Worm (Caenorhabditis elegans) whole organism, late embryonic: ENCODE measurements around the gene B0222.1.

Experiments
- C08G9.2 ChIP-seq: sonication (generic microtip); optimal IDR thresholded peaks from 2 replicates; lab custom pipeline; 2016; ENCODE audit warnings: mild to moderate bottlenecking, missing genetic modification characterization, moderate library complexity, missing compliant biosample characterization
- F13H6.1 ChIP-seq: sonication (generic microtip); optimal IDR thresholded peaks from 2 replicates; lab custom pipeline; 2016; ENCODE audit warnings: missing genetic modification characterization, missing compliant biosample characterization
- T23F11.4 ChIP-seq: fragments of 200-800 bp; sonication (Bioruptor generic); optimal IDR thresholded peaks from 2 replicates; lab custom pipeline; 2018; ENCODE audit warnings: mild to moderate bottlenecking, missing genetic modification characterization, missing compliant biosample characterization
- Y22D7AL.16 ChIP-seq: sonication (generic microtip); optimal IDR thresholded peaks from 2 replicates; lab custom pipeline; 2016; ENCODE audit warnings: missing genetic modification characterization, missing compliant biosample characterization
- ahr-1 ChIP-seq: sonication (generic microtip); optimal IDR thresholded peaks from 2 replicates; lab custom pipeline; 2016; ENCODE audit warnings: missing genetic modification characterization, missing compliant biosample characterization
- ama-1 ChIP-seq: fragments of 150-350 bp; optimal IDR thresholded peaks from 2 replicates; lab custom pipeline; 2014
- ceh-14 ChIP-seq: sonication (generic microtip); optimal IDR thresholded peaks from 2 replicates; lab custom pipeline; 2016; ENCODE audit warnings: missing genotype, missing genetic modification characterization, missing compliant biosample characterization
- ceh-18 ChIP-seq: sonication (generic microtip); optimal IDR thresholded peaks from 2 replicates; lab custom pipeline; 2016; ENCODE audit warnings: missing genetic modification characterization, missing compliant biosample characterization
- ceh-19 ChIP-seq: fragments of 200-800 bp; sonication (Bioruptor generic); optimal IDR thresholded peaks from 2 replicates; lab custom pipeline; 2018; ENCODE audit warnings: mild to moderate bottlenecking, missing genetic modification characterization, missing compliant biosample characterization
- ceh-22 ChIP-seq: sonication (generic microtip); optimal IDR thresholded peaks from 2 replicates; lab custom pipeline; 2017; ENCODE audit warnings: missing biosample characterization, missing genetic modification characterization
- ceh-24 ChIP-seq: sonication (generic microtip); optimal IDR thresholded peaks from 2 replicates; lab custom pipeline; 2016; ENCODE audit warnings: mild to moderate bottlenecking, missing genetic modification characterization, missing compliant biosample characterization
- ceh-34 ChIP-seq: sonication (generic microtip); optimal IDR thresholded peaks from 2 replicates; lab custom pipeline; 2016; ENCODE audit warnings: mild to moderate bottlenecking, missing genetic modification characterization, missing compliant biosample characterization
- ceh-45 ChIP-seq: fragments of 200-800 bp; sonication (Bioruptor generic); IDR thresholded peaks from 2 replicates; pipeline ENCODE4 v1.3.6; 2022; ENCODE audit warnings: missing genetic modification reagents, missing genetic modification characterization, missing compliant biosample characterization
- ceh-48 ChIP-seq: sonication (generic microtip); optimal IDR thresholded peaks from 2 replicates; lab custom pipeline; 2016; ENCODE audit warnings: missing genetic modification characterization, inconsistent platforms, missing compliant biosample characterization
- ceh-6 ChIP-seq: fragments of 200-800 bp; sonication (Bioruptor generic); optimal IDR thresholded peaks from 2 replicates; lab custom pipeline; 2018; ENCODE audit warnings: mild to moderate bottlenecking, missing genetic modification characterization, missing compliant biosample characterization
- che-1 ChIP-seq: sonication (generic microtip); optimal IDR thresholded peaks from 2 replicates; lab custom pipeline; 2016; ENCODE audit warnings: mild to moderate bottlenecking, missing genetic modification characterization, missing compliant biosample characterization
- dve-1 ChIP-seq: sonication (generic microtip); optimal IDR thresholded peaks from 2 replicates; lab custom pipeline; 2017; ENCODE audit warnings: antibody characterized with exemption, mild to moderate bottlenecking, missing genetic modification characterization, missing compliant biosample characterization
- eyg-1 ChIP-seq: sonication (generic microtip); optimal IDR thresholded peaks from 2 replicates; lab custom pipeline; 2016; ENCODE audit warnings: missing genotype, missing genetic modification characterization, missing compliant biosample characterization
- fax-1 ChIP-seq: sonication (generic microtip); optimal IDR thresholded peaks from 2 replicates; lab custom pipeline; 2016; ENCODE audit warnings: missing genotype, missing genetic modification characterization, missing compliant biosample characterization
- fkh-6 ChIP-seq: sonication (generic microtip); optimal IDR thresholded peaks from 2 replicates; lab custom pipeline; 2016; ENCODE audit warnings: missing genetic modification characterization, missing compliant biosample characterization
- hlh-13 ChIP-seq: fragments of 200-800 bp; sonication (Bioruptor generic); optimal IDR thresholded peaks from 2 replicates; lab custom pipeline; 2018; ENCODE audit warnings: mild to moderate bottlenecking, missing genetic modification characterization, missing compliant biosample characterization
- lin-11 ChIP-seq: fragments of 200-800 bp; sonication (Bioruptor generic); optimal IDR thresholded peaks from 2 replicates; lab custom pipeline; 2018; ENCODE audit warnings: mild to moderate bottlenecking, missing genetic modification characterization, missing compliant biosample characterization
- madf-2 ChIP-seq: sonication (generic microtip); optimal IDR thresholded peaks from 2 replicates; lab custom pipeline; 2017; ENCODE audit warnings: missing genetic modification characterization, missing compliant biosample characterization
- mec-3 ChIP-seq: sonication (generic microtip); optimal IDR thresholded peaks from 2 replicates; lab custom pipeline; 2016; ENCODE audit warnings: borderline replicate concordance, missing genetic modification characterization, missing compliant biosample characterization
- nfya-1 ChIP-seq: sonication (generic microtip); optimal IDR thresholded peaks from 2 replicates; lab custom pipeline; 2017; ENCODE audit warnings: missing genetic modification characterization, mild to moderate bottlenecking, missing compliant biosample characterization, antibody characterized with exemption, moderate library complexity
- nhr-11 ChIP-seq: fragments of 150-350 bp; optimal IDR thresholded peaks from 2 replicates; lab custom pipeline; 2014; ENCODE audit warnings: missing biosample characterization, missing genetic modification characterization
- nhr-232 ChIP-seq: sonication (generic microtip); optimal IDR thresholded peaks from 2 replicates; lab custom pipeline; 2016; ENCODE audit warnings: missing genetic modification characterization, missing compliant biosample characterization
- pat-9 ChIP-seq: fragments of 200-800 bp; sonication (Bioruptor generic); optimal IDR thresholded peaks from 2 replicates; lab custom pipeline; 2018; ENCODE audit warnings: mild to moderate bottlenecking, missing genetic modification characterization, moderate library complexity, missing compliant biosample characterization
- pax-1 ChIP-seq: fragments of 150-350 bp; optimal IDR thresholded peaks from 2 replicates; lab custom pipeline; 2014; ENCODE audit warnings: missing biosample characterization, missing genetic modification characterization
- pha-2 ChIP-seq: sonication (generic microtip); optimal IDR thresholded peaks from 2 replicates; lab custom pipeline; 2017; ENCODE audit warnings: mild to moderate bottlenecking, missing genetic modification characterization, missing compliant biosample characterization
- pha-4 ChIP-seq: fragments of 150-350 bp; optimal IDR thresholded peaks from 2 replicates; lab custom pipeline; 2018; ENCODE audit warnings: missing biosample characterization, missing genetic modification reagents, missing genetic modification characterization
- pros-1 ChIP-seq: fragments of 150-350 bp; optimal IDR thresholded peaks from 2 replicates; lab custom pipeline; 2014; ENCODE audit warnings: missing biosample characterization, missing genetic modification reagents, missing genetic modification characterization
- rnt-1 ChIP-seq: sonication (generic microtip); optimal IDR thresholded peaks from 2 replicates; lab custom pipeline; 2016; ENCODE audit warnings: missing genetic modification characterization, missing compliant biosample characterization
- sdc-2 ChIP-seq: sonication (generic microtip); optimal IDR thresholded peaks from 2 replicates; lab custom pipeline; 2016; ENCODE audit warnings: missing genotype, missing genetic modification characterization, missing compliant biosample characterization
- ttx-3 ChIP-seq: sonication (generic microtip); optimal IDR thresholded peaks from 2 replicates; lab custom pipeline; 2016; ENCODE audit warnings: missing genetic modification reagents, missing genetic modification characterization, missing compliant biosample characterization
- unc-42 ChIP-seq: sonication (generic microtip); optimal IDR thresholded peaks from 2 replicates; lab custom pipeline; 2016; ENCODE audit warnings: missing genotype, missing genetic modification characterization, missing compliant biosample characterization
- unc-55 ChIP-seq: sonication (generic microtip); optimal IDR thresholded peaks from 2 replicates; lab custom pipeline; 2017; ENCODE audit warnings: missing biosample characterization, missing genetic modification reagents, missing genetic modification characterization

Gene B0222.1

DNA sequence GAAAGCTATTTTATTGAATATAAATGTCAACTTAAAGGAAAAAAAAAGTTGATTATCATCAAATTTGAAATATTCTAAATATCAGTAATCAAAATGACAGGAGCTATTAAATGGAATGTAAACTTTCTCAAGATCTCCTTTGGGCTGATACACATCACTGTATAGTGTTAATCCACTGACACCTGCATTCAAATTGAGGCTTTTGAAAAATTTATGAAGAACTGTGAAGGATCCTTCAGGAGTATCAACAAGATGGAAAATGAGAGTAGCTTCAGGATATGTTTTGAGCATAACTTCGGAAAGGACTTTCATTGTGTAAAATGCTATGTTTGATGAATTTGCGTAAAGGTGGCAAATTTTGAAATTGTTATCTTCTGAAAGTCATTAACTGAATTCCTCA is 36.8 kb upstream of the B0222.1 start:
- no peak for TF ChIP-seq ceh-19 (GFP tag; lab: Kevin White, UChicago)
- no peak for TF ChIP-seq pros-1 (tag; lab: Kevin White, UChicago)
- no peak for TF ChIP-seq lin-11

DNA sequence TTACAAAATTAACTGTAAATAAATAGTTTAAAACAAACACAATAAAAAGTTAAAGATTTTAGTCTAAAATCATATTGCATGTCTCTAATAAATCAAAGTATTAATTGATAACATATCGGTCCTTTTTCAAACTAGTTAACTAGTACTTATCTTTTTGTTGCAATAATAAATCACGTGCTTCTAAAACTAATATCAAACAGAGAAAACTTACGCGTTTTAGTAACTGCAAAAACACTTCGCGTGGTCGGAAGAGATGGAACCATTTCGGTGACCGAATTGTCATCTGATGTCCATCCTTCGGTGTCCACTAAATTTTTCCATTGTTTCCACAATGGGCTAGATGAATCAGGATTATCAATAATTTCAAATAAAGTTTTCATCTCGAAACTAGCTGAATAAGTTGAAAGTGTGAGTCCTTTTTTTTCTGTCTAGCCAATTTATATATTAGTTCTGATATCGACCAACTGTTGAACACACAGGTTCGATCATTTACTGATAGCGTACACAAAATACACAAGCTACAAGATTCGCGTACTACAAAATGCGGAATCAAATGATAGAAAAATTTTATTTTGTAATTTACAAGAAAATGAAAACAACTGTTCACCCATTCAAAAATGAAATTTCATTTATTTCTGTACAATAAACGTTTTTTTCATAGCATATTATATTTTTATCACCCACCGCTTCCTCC is 35.6 kb upstream of the B0222.1 start, which contains the start of gene F21C10.9:
F21C10.9 (minus strand) TSS at position 417 of the 694 bp plus-strand sequence.
- TF ChIP-seq ahr-1 (tag; lab: Kevin White, UChicago) = no peak
- no peak for TF ChIP-seq ceh-34 (tag; lab: Kevin White, UChicago)
- TF ChIP-seq pax-1 (tag; lab: Kevin White, UChicago) = no peak
- TF ChIP-seq Y22D7AL.16 = no peak
- no peak for TF ChIP-seq ttx-3 (tag; lab: Kevin White, UChicago)
- no peak for TF ChIP-seq ceh-24 (tag; lab: Kevin White, UChicago)
- no peak for TF ChIP-seq T23F11.4 (GFP tag; lab: Kevin White, UChicago)
- no peak for TF ChIP-seq pat-9 (tag; lab: Kevin White, UChicago)
- no peak for TF ChIP-seq che-1
- no peak for TF ChIP-seq ceh-48 (tag; lab: Kevin White, UChicago)
- no peak for TF ChIP-seq ceh-14 (tag; lab: Kevin White, UChicago)
- TF ChIP-seq ceh-45 (GFP tag; lab: Robert Waterston, UW) = no peak
- TF ChIP-seq C08G9.2 (tag; lab: Kevin White, UChicago) = no peak
- TF ChIP-seq ceh-18 (tag; lab: Kevin White, UChicago) = no peak
- TF ChIP-seq fkh-6 (tag; lab: Kevin White, UChicago) = no peak

DNA sequence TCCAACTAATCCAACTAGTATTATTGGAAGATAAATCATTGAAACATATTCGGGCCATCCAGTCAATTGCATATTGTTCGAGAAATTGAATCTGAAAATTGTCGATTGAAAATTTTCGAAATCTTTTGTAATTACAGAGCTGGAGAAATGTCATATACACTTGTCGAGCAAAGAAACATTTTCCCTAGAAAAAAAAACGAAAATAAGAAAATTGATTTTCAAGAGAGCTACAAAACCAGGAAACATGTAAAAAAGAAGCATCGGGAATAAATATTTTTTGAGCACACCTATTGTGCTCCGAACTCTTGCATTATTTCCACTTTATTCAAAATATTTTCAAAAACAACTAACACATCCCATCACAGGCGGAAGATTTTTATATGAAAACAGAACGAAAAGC is 33.0 kb upstream of the B0222.1 start, which contains the start of gene frpr-6:
frpr-6 (minus strand) TSS at position 101 of the 400 bp plus-strand sequence.
- TF ChIP-seq pax-1 (tag; lab: Kevin White, UChicago) (no peak), pha-2 (tag; lab: Kevin White, UChicago) (no peak), nfya-1 (no peak), hlh-13 (GFP tag; lab: Kevin White, UChicago) (no peak), ama-1 (lab: Kevin White, UChicago) (no peak), sdc-2 (tag; lab: Kevin White, UChicago) (no peak), ceh-6 (GFP tag; lab: Kevin White, UChicago) (no peak), unc-42 (tag; lab: Kevin White, UChicago) (no peak), ceh-48 (tag; lab: Kevin White, UChicago) (no peak), rnt-1 (tag; lab: Kevin White, UChicago) (no peak), unc-55 (GFP tag; lab: Kevin White, UChicago) (no peak), nhr-232 (tag; lab: Kevin White, UChicago) (no peak), ceh-22 (tag; lab: Kevin White, UChicago) (no peak), nhr-11 (no peak), eyg-1 (no peak), ceh-19 (GFP tag; lab: Kevin White, UChicago) (no peak), mec-3 (tag; lab: Kevin White, UChicago) (no peak), pat-9 (tag; lab: Kevin White, UChicago) (no peak), ceh-14 (tag; lab: Kevin White, UChicago) (no peak)

DNA sequence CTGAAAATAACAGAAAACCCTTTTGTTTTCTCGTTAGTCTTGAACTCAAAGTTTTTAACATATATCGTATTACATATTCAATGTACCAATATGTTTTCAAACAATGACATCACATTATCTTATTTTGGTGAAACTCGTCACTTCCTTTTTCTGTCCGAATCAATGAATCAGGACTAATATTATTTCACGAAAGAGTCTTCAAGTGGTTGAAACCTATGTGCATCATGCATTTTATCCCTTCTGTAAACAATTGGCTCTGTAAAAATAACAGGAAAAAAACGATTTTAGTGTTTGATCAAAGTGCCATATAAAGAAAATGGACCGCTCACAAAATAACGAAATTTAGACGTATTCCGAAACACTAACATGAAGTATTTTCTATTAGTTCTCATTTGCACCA is 25.8 kb upstream of the B0222.1 start, which contains the start of gene F21C10.18:
F21C10.18 (plus strand) TSS at position 301 of the 400 bp plus-strand sequence.
- no peak for TF ChIP-seq pros-1 (tag; lab: Kevin White, UChicago)
- no peak for TF ChIP-seq fax-1 (tag; lab: Kevin White, UChicago)
- TF ChIP-seq F13H6.1 (tag; lab: Kevin White, UChicago) = no peak
- no peak for TF ChIP-seq madf-2
- no peak for TF ChIP-seq nhr-11
- no peak for TF ChIP-seq dve-1 (tag; lab: Kevin White, UChicago)
- TF ChIP-seq pha-4 (tag; lab: Kevin White, UChicago) = no peak
- TF ChIP-seq, all 69 proteins: peak for 0
